Fruit fly (Drosophila melanogaster) S2 (cell line): ENCODE data around the gene CG7130.

Source experiments
- CG8478 ChIP-seq: fragments of >200 bp; optimal IDR thresholded peaks from 2 replicates; lab custom pipeline; 2018
- CTCF ChIP-seq, 2 experiments: fragments of >200 bp; optimal IDR thresholded peaks; 2 replicates each; lab custom pipeline; 2018

- no peak for TF ChIP-seq CTCF (optimal IDR thresholded peaks at IDR 0.05; lab: Kevin White, UChicago)
- TF ChIP-seq CG8478 (lab: Kevin White, UChicago), result no peak
These were observed 47.3 kb downstream of the CG7130 start, which contains the start of gene CG7140 for dm6 chr3L:22028225-22028624.
